Worm (Caenorhabditis elegans) whole organism, late embryonic: Measurements from ENCODE around the gene anmt-3.
"Not testable (repeated sequence)": the region's sequence is repeated elsewhere in the genome, so short reads cannot be mapped to it uniquely, and the experiment has no call there.

Experiments used
- ceh-18 ChIP-seq: sonication (generic microtip); optimal IDR thresholded peaks from 2 replicates; lab custom pipeline; 2016; ENCODE audit warnings: missing genetic modification characterization, missing compliant biosample characterization
- ceh-2 ChIP-seq: sonication (generic microtip); optimal IDR thresholded peaks from 2 replicates; lab custom pipeline; 2016; ENCODE audit warnings: missing genotype, missing genetic modification characterization, missing compliant biosample characterization
- ets-4 ChIP-seq: sonication (generic microtip); optimal IDR thresholded peaks from 2 replicates; lab custom pipeline; 2016; ENCODE audit warnings: missing genetic modification characterization, missing compliant biosample characterization
- hlh-13 ChIP-seq: fragments of 200-800 bp; sonication (Bioruptor generic); optimal IDR thresholded peaks from 2 replicates; lab custom pipeline; 2018; ENCODE audit warnings: mild to moderate bottlenecking, missing genetic modification characterization, missing compliant biosample characterization
- pqm-1 ChIP-seq: sonication (generic microtip); optimal IDR thresholded peaks from 2 replicates; lab custom pipeline; 2016; ENCODE audit warnings: missing genetic modification characterization, missing compliant biosample characterization
- ttx-3 ChIP-seq: sonication (generic microtip); optimal IDR thresholded peaks from 2 replicates; lab custom pipeline; 2016; ENCODE audit warnings: missing genetic modification reagents, missing genetic modification characterization, missing compliant biosample characterization
- unc-55 ChIP-seq: sonication (generic microtip); optimal IDR thresholded peaks from 2 replicates; lab custom pipeline; 2017; ENCODE audit warnings: missing biosample characterization, missing genetic modification reagents, missing genetic modification characterization

DNA sequence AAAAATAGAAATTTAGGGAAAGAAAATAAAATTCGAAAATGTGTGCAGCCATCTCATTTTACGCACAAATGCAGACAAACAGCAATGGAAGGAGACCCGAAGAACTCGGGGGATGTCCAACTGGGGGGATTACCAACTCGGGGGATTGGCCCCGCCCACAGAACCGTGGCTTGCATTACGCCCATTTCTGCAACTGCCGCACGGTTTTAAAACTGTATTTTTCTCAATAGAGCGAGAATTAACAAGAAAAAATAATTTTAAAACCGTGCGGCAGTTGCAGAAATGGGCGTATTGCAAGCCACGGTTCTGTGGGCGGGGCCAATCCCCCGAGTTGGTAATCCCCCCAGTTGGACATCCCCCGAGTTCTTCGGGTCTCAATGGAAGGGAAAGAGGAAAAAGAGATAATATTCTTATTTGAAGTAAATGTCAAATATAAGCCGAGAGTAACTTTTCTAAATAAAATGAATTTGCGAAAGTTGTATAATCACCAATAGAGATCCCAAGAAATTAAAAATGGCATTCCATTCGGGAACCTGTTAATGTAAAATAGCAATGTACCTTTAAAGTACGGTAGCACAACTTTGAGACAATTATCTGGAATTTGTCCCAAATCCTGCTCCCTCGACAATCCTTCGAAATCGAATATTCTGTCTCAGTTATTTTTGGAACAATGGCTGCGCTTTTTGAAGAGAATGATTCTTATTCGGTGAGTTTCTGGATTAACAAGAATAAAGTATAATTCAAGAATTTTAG lies 22.8 kb upstream of the anmt-3 start, which contains the start of the genes ruvb-1 and tofu-1:
- TF ChIP-seq hlh-13; ttx-3; unc-55 (GFP tag; lab: Kevin White, UChicago): not testable (repeated sequence)
- TF ChIP-seq ceh-2 (tag; lab: Kevin White, UChicago) = peak; percentile 81
- TF ChIP-seq ets-4 (tag; lab: Kevin White, UChicago) = peak; percentile 75
- TF ChIP-seq pqm-1 (tag; lab: Kevin White, UChicago) = peak; percentile 40
- peak; percentile 20 for TF ChIP-seq ceh-18 (tag; lab: Kevin White, UChicago)
